Fruit fly (Drosophila melanogaster) Kc167 (cell line): ENCODE data around the gene alphaTub85E.
"Not testable (repeated sequence)": the region's sequence is repeated elsewhere in the genome, so short reads cannot be mapped to it uniquely, and the experiment has no call there.

Source experiments
- Myc ChIP-seq: fragments of >200 bp; optimal IDR thresholded peaks from 2 replicates; lab custom pipeline; 2017; ENCODE audit warnings: missing external identifiers
- Sin3A ChIP-seq: fragments of >200 bp; optimal IDR thresholded peaks from 2 replicates; lab custom pipeline; 2018; ENCODE audit warnings: missing external identifiers
- h ChIP-seq: fragments of >200 bp; optimal IDR thresholded peaks from 3 replicates; lab custom pipeline; 2018; ENCODE audit warnings: missing external identifiers
- insv ChIP-seq: fragments of >200 bp; optimal IDR thresholded peaks from 3 replicates; lab custom pipeline; 2018; ENCODE audit warnings: missing external identifiers
- psq ChIP-seq: fragments of >200 bp; optimal IDR thresholded peaks from 2 replicates; lab custom pipeline; 2017; ENCODE audit warnings: missing external identifiers
- ttk ChIP-seq: sonication (Bioruptor generic); optimal IDR thresholded peaks from 2 replicates; lab custom pipeline; 2017; ENCODE audit warnings: missing external identifiers

alphaTub85E gene

DNA sequence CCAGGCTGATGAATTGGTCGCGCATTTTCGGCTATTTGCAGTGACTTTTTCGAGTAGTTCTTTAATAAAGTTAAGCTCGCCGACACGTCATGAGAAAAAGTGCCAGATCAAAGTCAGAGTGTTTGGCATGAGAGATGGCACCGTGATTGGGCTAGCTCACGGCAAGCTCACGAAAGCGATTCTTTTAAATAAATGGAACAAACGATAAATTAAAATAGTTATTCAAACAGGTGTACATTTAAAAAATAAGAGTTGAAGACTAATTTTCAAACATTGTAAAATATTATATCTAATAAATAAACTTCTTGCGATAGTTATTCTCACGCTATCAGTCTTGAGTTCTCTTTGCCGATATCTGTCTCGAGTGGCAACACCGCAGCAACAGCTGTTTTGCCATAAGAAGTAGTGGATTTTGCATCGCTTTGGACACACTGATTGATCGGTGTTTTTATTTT lies 40.3 kb downstream of the alphaTub85E start, which contains the start of the genes Unc-115b, p24-2 and CG32939:
Gene Unc-115b, minus strand, starts transcription at position 101 of the 455 bp plus-strand sequence.
Gene p24-2, minus strand, starts transcription at position 120 of the 455 bp plus-strand sequence.
Gene CG32939, plus strand, starts transcription at position 405 of the 455 bp plus-strand sequence.
- not testable (repeated sequence) for TF ChIP-seq h, Sin3A, Myc (lab: Kevin White, UChicago)

DNA sequence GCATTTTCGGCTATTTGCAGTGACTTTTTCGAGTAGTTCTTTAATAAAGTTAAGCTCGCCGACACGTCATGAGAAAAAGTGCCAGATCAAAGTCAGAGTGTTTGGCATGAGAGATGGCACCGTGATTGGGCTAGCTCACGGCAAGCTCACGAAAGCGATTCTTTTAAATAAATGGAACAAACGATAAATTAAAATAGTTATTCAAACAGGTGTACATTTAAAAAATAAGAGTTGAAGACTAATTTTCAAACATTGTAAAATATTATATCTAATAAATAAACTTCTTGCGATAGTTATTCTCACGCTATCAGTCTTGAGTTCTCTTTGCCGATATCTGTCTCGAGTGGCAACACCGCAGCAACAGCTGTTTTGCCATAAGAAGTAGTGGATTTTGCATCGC lies 47.7 kb downstream of the alphaTub85E start, which contains the start of the genes eca and CG18542:
Gene eca, minus strand, starts transcription at position 101 of the 400 bp plus-strand sequence.
Gene CG18542, plus strand, starts transcription at position 385 of the 400 bp plus-strand sequence.
- not testable (repeated sequence) for TF ChIP-seq insv, ttk, h (lab: Kevin White, UChicago)

DNA sequence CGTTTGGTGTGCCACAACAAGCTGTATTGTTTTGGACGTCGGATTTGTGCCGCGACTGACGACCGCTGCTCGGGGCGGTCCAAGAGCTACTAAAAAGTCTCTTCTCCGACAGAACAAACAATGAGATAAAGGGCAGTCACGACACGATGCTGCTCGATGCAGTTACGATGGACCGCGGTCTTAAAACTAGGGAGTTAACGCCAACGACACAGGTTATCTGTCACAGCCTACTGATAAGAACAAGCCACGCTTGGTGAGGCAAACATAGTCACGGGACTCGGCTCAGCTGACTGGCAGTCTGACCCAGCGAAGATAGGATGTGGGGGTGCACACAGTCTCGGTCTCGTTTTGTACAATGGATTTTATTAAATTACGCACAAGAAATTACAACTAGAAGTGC lies 48.9 kb downstream of the alphaTub85E start, which contains the start of gene CG9444:
Gene CG9444, minus strand, starts transcription at position 140 of the 400 bp plus-strand sequence.
- TF ChIP-seq ttk (lab: Kevin White, UChicago) (no peak), h (lab: Kevin White, UChicago) (no peak), Sin3A (lab: Kevin White, UChicago) (no peak), insv (lab: Kevin White, UChicago) (no peak), Myc (lab: Kevin White, UChicago) (no peak), psq (lab: Kevin White, UChicago) (no peak)

DNA sequence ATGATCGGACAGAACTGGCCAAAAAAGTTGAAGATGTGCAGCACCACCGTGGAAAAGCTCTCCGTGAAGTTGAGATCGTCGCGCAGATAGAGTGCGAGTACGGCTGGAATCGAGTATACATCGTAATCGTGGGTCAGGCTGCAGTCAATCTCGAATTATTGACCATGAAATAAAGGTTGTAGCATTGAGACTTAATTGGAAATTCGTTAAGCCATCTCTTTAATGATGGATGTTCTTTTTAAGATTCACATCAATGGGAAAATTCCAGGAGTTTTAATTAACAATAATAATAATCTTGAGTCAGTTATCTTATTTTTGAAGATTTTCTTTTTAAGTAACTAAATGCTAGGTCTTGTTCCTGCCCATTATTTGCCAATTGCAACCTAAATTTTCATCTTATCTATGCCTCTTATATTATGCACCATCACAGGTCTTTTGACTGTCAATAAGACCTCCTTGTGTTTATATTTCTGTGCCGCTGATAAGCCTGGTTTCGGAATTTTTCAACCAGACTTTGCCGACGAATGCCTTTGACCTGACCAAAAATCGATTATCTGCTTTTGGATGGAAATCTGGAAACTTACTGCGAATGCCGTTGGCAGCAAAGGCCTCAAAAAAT lies 49.9 kb downstream of the alphaTub85E start:
- no peak for TF ChIP-seq ttk (lab: Kevin White, UChicago)
